Worm (Caenorhabditis elegans): ENCODE data around the gene mct-5.

DNA sequence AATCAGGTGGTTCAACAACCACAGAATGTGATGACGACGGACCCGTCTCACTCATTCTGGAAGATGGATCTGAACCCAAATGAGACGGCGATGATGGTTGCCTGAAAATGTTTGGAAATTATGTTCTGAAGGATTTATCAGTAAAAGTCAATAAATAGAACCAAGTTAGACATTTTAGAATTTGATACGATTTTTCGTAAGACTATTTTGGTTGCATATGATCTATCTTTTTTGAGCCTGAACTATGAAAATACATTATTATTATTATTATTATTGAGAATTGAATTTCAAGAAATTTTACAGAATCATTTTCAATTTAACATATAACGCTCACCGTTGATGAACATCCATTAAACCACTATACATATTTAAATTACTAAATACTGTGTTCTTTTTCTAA, 11.6 kb upstream of the mct-5 start, which contains the start of gene F10E7.9:
- TF ChIP-seq nhr-77 (tag; optimal IDR thresholded peaks at IDR 0.05) (no peak), lsy-2 (tag; optimal IDR thresholded peaks at IDR 0.05) (no peak), ceh-82 (tag; optimal IDR thresholded peaks at IDR 0.05) (no peak), nhr-76 (tag; optimal IDR thresholded peaks at IDR 0.05) (no peak), madf-5 (GFP tag; IDR thresholded peaks at IDR 0.05) (no peak), zfp-2 (tag; optimal IDR thresholded peaks at IDR 0.05) (no peak), mep-1 (tag; optimal IDR thresholded peaks at IDR 0.05) (no peak), lin-15B (tag; optimal IDR thresholded peaks at IDR 0.05) (no peak), nhr-28 (tag; optimal IDR thresholded peaks at IDR 0.05) (no peak), egl-43 (GFP tag; IDR thresholded peaks at IDR 0.05) (no peak), pqm-1 (tag; optimal IDR thresholded peaks at IDR 0.05) (no peak), snpc-4 (tag; optimal IDR thresholded peaks at IDR 0.05) (no peak)
